Worm (Caenorhabditis elegans) whole organism, L3 larva: ENCODE data around the gene let-756.

Experiments
- ZK546.5 ChIP-seq: sonication (generic microtip); optimal IDR thresholded peaks from 2 replicates; lab custom pipeline; 2017; ENCODE audit warnings: missing biosample characterization, missing genetic modification characterization
- ceh-82 ChIP-seq: fragments of 150-350 bp; optimal IDR thresholded peaks from 2 replicates; lab custom pipeline; 2014; ENCODE audit warnings: missing biosample characterization, missing genetic modification characterization
- ceh-9 ChIP-seq: sonication (generic microtip); optimal IDR thresholded peaks from 2 replicates; lab custom pipeline; 2018; ENCODE audit warnings: missing biosample characterization, missing genetic modification characterization
- fkh-10 ChIP-seq: sonication (generic microtip); optimal IDR thresholded peaks from 2 replicates; lab custom pipeline; 2017; ENCODE audit warnings: missing biosample characterization, missing genetic modification reagents, missing genetic modification characterization
- fos-1 ChIP-seq: fragments of 150-350 bp; optimal IDR thresholded peaks from 2 replicates; lab custom pipeline; 2014; ENCODE audit warnings: missing biosample characterization, missing genetic modification characterization
- hmg-11 ChIP-seq: sonication (generic microtip); optimal IDR thresholded peaks from 2 replicates; lab custom pipeline; 2016; ENCODE audit warnings: missing genetic modification characterization, missing compliant biosample characterization
- nhr-12 ChIP-seq: fragments of 150-350 bp; optimal IDR thresholded peaks from 2 replicates; lab custom pipeline; 2014; ENCODE audit warnings: missing biosample characterization, missing genetic modification characterization
- nhr-77 ChIP-seq: fragments of 150-350 bp; optimal IDR thresholded peaks from 2 replicates; lab custom pipeline; 2014; ENCODE audit warnings: missing biosample characterization, missing genetic modification characterization
- pha-4 ChIP-seq: fragments of 150-350 bp; optimal IDR thresholded peaks from 2 replicates; lab custom pipeline; 2014; ENCODE audit warnings: missing biosample characterization, missing genetic modification reagents, missing genetic modification characterization
- pqm-1 ChIP-seq: fragments of 150-350 bp; optimal IDR thresholded peaks from 2 replicates; lab custom pipeline; 2017; ENCODE audit warnings: missing biosample characterization, missing genetic modification characterization, inconsistent platforms

DNA sequence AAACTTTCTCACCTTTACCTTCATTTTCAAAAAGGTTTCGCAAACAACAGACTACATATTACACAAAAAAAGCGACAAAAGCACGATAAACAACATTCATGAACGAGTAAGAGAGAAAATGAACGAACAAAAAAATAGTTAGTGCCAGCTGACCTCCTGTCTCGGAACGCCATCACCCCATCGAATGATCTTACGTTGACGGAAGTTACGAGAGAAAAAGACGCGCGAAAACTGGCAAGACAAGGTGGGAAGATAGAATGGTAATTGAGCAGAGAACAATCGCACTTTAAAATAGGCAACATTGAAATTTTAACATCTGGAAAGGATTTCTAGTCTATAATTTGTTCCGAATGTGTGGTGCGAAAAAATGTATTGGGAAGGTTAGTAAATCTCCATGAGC is 13.3 kb downstream of the let-756 start:
- TF ChIP-seq nhr-12 (tag; lab: Kevin White, UChicago) (no peak), fos-1 (no peak), nhr-77 (tag; lab: Kevin White, UChicago) (no peak), ceh-9 (tag; lab: Kevin White, UChicago) (no peak), ceh-82 (tag; lab: Kevin White, UChicago) (no peak), pqm-1 (tag; lab: Kevin White, UChicago) (no peak), hmg-11 (tag; lab: Kevin White, UChicago) (no peak), ZK546.5 (tag; lab: Kevin White, UChicago) (no peak), fkh-10 (GFP tag; lab: Kevin White, UChicago) (no peak), pha-4 (tag; lab: Kevin White, UChicago) (peak; percentile 28)
